Fruit fly (Drosophila melanogaster): ENCODE results near the gene Tak1.
"Not testable (repeated sequence)": the region's sequence is repeated elsewhere in the genome, so short reads cannot be mapped to it uniquely, and the experiment has no call there.

Gene Tak1

DNA sequence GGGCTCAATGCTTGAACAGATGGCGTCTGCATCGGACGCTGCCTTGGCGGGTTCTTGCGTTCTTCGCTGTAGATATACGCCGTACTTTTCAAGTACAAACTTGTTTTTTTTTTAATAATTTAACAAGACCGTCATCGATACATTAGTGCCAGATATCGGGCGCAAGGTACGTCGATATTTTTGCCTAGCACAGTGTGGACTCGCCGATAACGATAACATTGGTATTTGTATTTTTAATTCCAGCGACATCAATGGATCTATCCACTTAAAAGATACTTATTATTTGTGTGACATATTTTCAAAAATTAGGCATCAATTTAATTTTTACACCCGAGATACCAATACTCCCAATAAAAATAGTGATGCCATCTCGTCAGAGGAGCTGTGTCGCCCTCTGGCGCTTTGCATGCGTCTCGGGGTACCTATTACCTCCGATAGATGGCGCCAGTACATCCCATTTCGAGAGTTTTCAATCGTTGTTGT lies at the start of gene Tak1:
Tak1 (minus strand) TSS at position 175 of the 483 bp plus-strand sequence.
- TF ChIP-seq CG1621 (tag; optimal IDR thresholded peaks at IDR 0.05) (peak; percentile 9), CG6792 (GFP tag; optimal IDR thresholded peaks at IDR 0.05) (no peak), OdsH (GFP tag; optimal IDR thresholded peaks at IDR 0.05) (peak; percentile 1), CG6854 (GFP tag; optimal IDR thresholded peaks at IDR 0.05) (no peak), CG8319 (GFP tag; optimal IDR thresholded peaks at IDR 0.05) (peak; percentile 16), fd59A (GFP tag; optimal IDR thresholded peaks at IDR 0.05) (no peak), CG6808 (GFP tag; optimal IDR thresholded peaks at IDR 0.05) (no peak), Eip78C (GFP tag) (peak; percentile 44), Sox15 (GFP tag; optimal IDR thresholded peaks at IDR 0.05) (peak; percentile 4), salr (GFP tag; optimal IDR thresholded peaks at IDR 0.05) (peak in 1 of 2 experiments; percentile 29), pdm3 (GFP tag; optimal IDR thresholded peaks at IDR 0.05) (peak; percentile 28), Sox102F (GFP tag; optimal IDR thresholded peaks at IDR 0.05) (no peak), CG3919 (GFP tag; optimal IDR thresholded peaks at IDR 0.05) (peak; percentile 27), lz (GFP tag; optimal IDR thresholded peaks at IDR 0.05) (peak; percentile 59), CG6163 (GFP tag; IDR thresholded peaks at IDR 0.05) (no peak), CG10631 (GFP tag; optimal IDR thresholded peaks at IDR 0.05) (peak; percentile 4), svp (GFP tag) (peak; percentile 15), Met (GFP tag; optimal IDR thresholded peaks at IDR 0.05) (peak; percentile 46), Eip75B (GFP tag; optimal IDR thresholded peaks at IDR 0.05) (peak; percentile 27), Hr39 (GFP tag; optimal IDR thresholded peaks at IDR 0.05) (peak; percentile 66), CG7368 (GFP tag; optimal IDR thresholded peaks at IDR 0.05) (peak; percentile 36), acj6 (GFP tag; optimal IDR thresholded peaks at IDR 0.05) (peak; percentile 39), dac (GFP tag; optimal IDR thresholded peaks at IDR 0.05) (no peak), Sox14 (GFP tag; optimal IDR thresholded peaks at IDR 0.05) (peak; percentile 49), CG3032 (tag; optimal IDR thresholded peaks at IDR 0.05) (peak; percentile 15), spab (GFP tag; optimal IDR thresholded peaks at IDR 0.05) (no peak), esn (GFP tag; optimal IDR thresholded peaks at IDR 0.05) (peak; percentile 54), CG31627 (GFP tag; optimal IDR thresholded peaks at IDR 0.05) (peak; percentile 65), topi (GFP tag; optimal IDR thresholded peaks at IDR 0.05) (peak; percentile 44), achi (GFP tag; optimal IDR thresholded peaks at IDR 0.05) (no peak), cyc (GFP tag; optimal IDR thresholded peaks at IDR 0.05) (peak; percentile 63)

DNA sequence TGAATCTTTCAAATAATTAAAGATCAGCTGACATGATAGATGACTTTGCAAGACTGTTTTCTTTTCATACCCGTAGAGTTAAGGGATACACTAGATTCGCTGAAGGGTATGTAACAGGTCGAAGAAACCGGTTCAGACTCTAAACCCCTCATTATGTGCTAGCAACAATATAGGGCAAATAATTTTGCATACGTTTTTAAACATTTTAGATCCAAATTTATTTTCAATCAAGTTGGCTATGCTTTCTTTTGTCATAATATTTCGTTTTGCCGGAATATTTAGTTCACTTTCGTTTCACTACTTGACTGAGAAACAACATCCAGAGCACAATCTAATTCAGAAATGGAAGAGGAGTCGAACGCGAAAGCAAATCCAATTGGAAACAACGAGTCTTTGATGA lies 49.3 kb upstream of the Tak1 start, which contains the start of gene CG42580:
CG42580 (plus strand) TSS at position 301 of the 400 bp plus-strand sequence.
- not testable (repeated sequence) for TF ChIP-seq CG6808 (GFP tag; optimal IDR thresholded peaks at IDR 0.05); CG6276 (GFP tag; optimal IDR thresholded peaks at IDR 0.05); Gug (GFP tag; IDR thresholded peaks at IDR 0.05)

DNA sequence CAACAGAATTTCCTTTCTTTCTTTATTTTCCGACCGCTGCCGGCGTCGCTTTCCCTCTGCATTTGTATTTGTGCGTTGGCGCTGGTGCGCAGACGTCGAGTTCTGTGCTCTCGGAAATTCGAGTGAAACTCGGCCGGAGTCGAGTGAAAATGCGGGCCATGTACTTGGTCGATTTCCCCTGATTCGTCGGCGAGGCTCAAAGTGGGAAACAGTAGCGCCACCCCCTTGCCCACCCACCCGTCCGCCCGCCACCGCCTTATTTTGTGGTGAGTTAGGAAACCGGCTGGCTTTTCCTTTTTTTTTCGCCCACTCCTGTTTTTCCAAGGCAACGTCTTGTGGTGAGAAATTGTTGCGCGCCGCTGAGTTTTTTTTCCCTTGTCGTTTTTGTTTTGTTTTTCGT lies 34.9 kb upstream of the Tak1 start:
- TF ChIP-seq CG9139 (GFP tag; optimal IDR thresholded peaks at IDR 0.05), result no peak
- no peak for TF ChIP-seq CG8319 (GFP tag; optimal IDR thresholded peaks at IDR 0.05)
- no peak for TF ChIP-seq CG11294 (GFP tag; IDR thresholded peaks at IDR 0.05)
- TF ChIP-seq Gug (GFP tag; IDR thresholded peaks at IDR 0.05), result no peak
- no peak for TF ChIP-seq Hr38 (GFP tag; optimal IDR thresholded peaks at IDR 0.05)
- TF ChIP-seq Hr39 (GFP tag; optimal IDR thresholded peaks at IDR 0.05), result no peak
- TF ChIP-seq CG1621 (tag; optimal IDR thresholded peaks at IDR 0.05), result no peak

DNA sequence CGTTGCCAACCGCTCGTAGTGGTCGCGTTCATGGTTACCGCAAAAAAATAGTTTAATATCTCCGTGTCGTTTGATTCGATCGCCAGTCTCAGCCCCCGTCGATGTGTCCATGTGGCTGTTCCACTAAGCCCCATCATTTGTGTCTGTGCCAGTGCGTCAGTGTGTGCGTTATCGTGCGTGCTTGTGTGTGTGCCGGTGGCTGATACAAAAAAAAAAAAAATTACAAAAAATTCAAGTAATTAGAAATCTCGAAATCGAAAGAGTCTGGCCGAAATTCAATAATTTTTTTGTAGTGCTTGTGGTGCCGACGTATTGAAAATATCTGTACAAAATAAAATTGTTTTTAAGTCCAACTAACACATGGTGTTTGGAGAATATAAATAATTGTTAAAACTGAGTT lies 13.5 kb upstream of the Tak1 start, which contains the start of gene RunxB:
RunxB (plus strand) TSS at position 301 of the 400 bp plus-strand sequence.
- TF ChIP-seq CG11902 (GFP tag; optimal IDR thresholded peaks at IDR 0.05) (no peak), CG31627 (GFP tag; optimal IDR thresholded peaks at IDR 0.05) (no peak), CG15336 (GFP tag; IDR thresholded peaks at IDR 0.05) (no peak), CG6808 (GFP tag; optimal IDR thresholded peaks at IDR 0.05) (no peak), vri (GFP tag; optimal IDR thresholded peaks at IDR 0.05) (no peak), CG4318 (GFP tag; optimal IDR thresholded peaks at IDR 0.05) (no peak), achi (GFP tag; optimal IDR thresholded peaks at IDR 0.05) (no peak), CG6854 (GFP tag; optimal IDR thresholded peaks at IDR 0.05) (no peak), dac (GFP tag; optimal IDR thresholded peaks at IDR 0.05) (no peak), Ets21C (GFP tag; optimal IDR thresholded peaks at IDR 0.05) (no peak), acj6 (GFP tag; optimal IDR thresholded peaks at IDR 0.05) (no peak), fkh (GFP tag; optimal IDR thresholded peaks at IDR 0.05) (no peak), Eip75B (GFP tag; optimal IDR thresholded peaks at IDR 0.05) (no peak), Hr4 (GFP tag; optimal IDR thresholded peaks at IDR 0.05) (no peak), CG8632 (GFP tag; optimal IDR thresholded peaks at IDR 0.05) (no peak), OdsH (GFP tag; optimal IDR thresholded peaks at IDR 0.05) (no peak), svp (GFP tag) (no peak), CG7368 (GFP tag; optimal IDR thresholded peaks at IDR 0.05) (no peak), CG10631 (GFP tag; optimal IDR thresholded peaks at IDR 0.05) (no peak), esn (GFP tag; optimal IDR thresholded peaks at IDR 0.05) (no peak)
